Worm (Caenorhabditis elegans) whole organism, L4/young adult: Measurements from ENCODE around the gene col-10.
A peak's percentile ranks its signal among the peaks of the same experiment; 100 is the strongest.

Source experiments
- W03F9.2 ChIP-seq: fragments of 150-350 bp; optimal IDR thresholded peaks from 2 replicates; lab custom pipeline; 2014; ENCODE audit warnings: missing biosample characterization, missing genetic modification characterization
- dao-5 ChIP-seq: sonication (generic microtip); optimal IDR thresholded peaks from 2 replicates; lab custom pipeline; 2016; ENCODE audit warnings: missing genotype, missing genetic modification characterization, moderate library complexity, missing compliant biosample characterization
- him-1 ChIP-seq: sonication (generic microtip); optimal IDR thresholded peaks from 2 replicates; lab custom pipeline; 2016; ENCODE audit warnings: missing genotype, missing genetic modification reagents, missing genetic modification characterization, missing compliant biosample characterization

col-10 gene

ce11 chrV:9175218-9175837, 10.2 kb upstream of the col-10 start, which contains the start of gene spas-1:
Gene spas-1, plus strand, starts transcription at chrV:9175789.
- TF ChIP-seq dao-5 (tag; lab: Kevin White, UChicago) (no peak), W03F9.2 (tag; lab: Kevin White, UChicago) (peak; percentile 92)

ce11 chrV:9173789-9174188, 8.7 kb upstream of the col-10 start, which contains the start of gene pqn-16:
Gene pqn-16, plus strand, starts transcription at chrV:9174089.
- TF ChIP-seq W03F9.2 (tag; lab: Kevin White, UChicago) = no peak
- no peak for TF ChIP-seq dao-5 (tag; lab: Kevin White, UChicago)
- no peak for TF ChIP-seq him-1 (tag; lab: Kevin White, UChicago)

- no peak for TF ChIP-seq him-1 (tag; lab: Kevin White, UChicago)
- no peak for TF ChIP-seq dao-5 (tag; lab: Kevin White, UChicago)
- no peak for TF ChIP-seq W03F9.2 (tag; lab: Kevin White, UChicago)
Measured at ce11 chrV:9172989-9173388, 7.9 kb upstream of the col-10 start, which contains the start of gene gad-3. Gene gad-3, minus strand, starts transcription at chrV:9173005.

ce11 chrV:9168089-9168488, 3.0 kb upstream of the col-10 start, which contains the start of gene B0222.11:
Gene B0222.11, minus strand, starts transcription at chrV:9168189.
- no peak for TF ChIP-seq W03F9.2 (tag; lab: Kevin White, UChicago)
- TF ChIP-seq dao-5 (tag; lab: Kevin White, UChicago) = no peak
- no peak for TF ChIP-seq him-1 (tag; lab: Kevin White, UChicago)

- TF ChIP-seq him-1 (tag; lab: Kevin White, UChicago) = no peak
- TF ChIP-seq W03F9.2 (tag; lab: Kevin White, UChicago) = no peak
- no peak for TF ChIP-seq dao-5 (tag; lab: Kevin White, UChicago)
Measured at ce11 chrV:9166306-9166705, 1.2 kb upstream of the col-10 start.

ce11 chrV:9163897-9164296, 1.2 kb downstream of the col-10 start:
- TF ChIP-seq W03F9.2 (tag; lab: Kevin White, UChicago) (no peak), him-1 (tag; lab: Kevin White, UChicago) (no peak)

- TF ChIP-seq W03F9.2 (tag; lab: Kevin White, UChicago) (no peak), him-1 (tag; lab: Kevin White, UChicago) (no peak), dao-5 (tag; lab: Kevin White, UChicago) (no peak)
Measured at ce11 chrV:9162955-9163468, 2.1 kb downstream of the col-10 start, which contains the start of gene col-145. Gene col-145, minus strand, starts transcription at chrV:9163005.

ce11 chrV:9162118-9162729, 2.9 kb downstream of the col-10 start:
- TF ChIP-seq W03F9.2 (tag; lab: Kevin White, UChicago) (no peak), him-1 (tag; lab: Kevin White, UChicago) (no peak), dao-5 (tag; lab: Kevin White, UChicago) (no peak)

- TF ChIP-seq W03F9.2 (tag; lab: Kevin White, UChicago) (no peak), him-1 (tag; lab: Kevin White, UChicago) (no peak), dao-5 (tag; lab: Kevin White, UChicago) (no peak)
Measured at ce11 chrV:9160224-9160886, 4.8 kb downstream of the col-10 start, which contains the start of gene col-144. Gene col-144, minus strand, starts transcription at chrV:9160642.

ce11 chrV:9157597-9157996, 7.5 kb downstream of the col-10 start:
- TF ChIP-seq him-1 (tag; lab: Kevin White, UChicago) = no peak
- no peak for TF ChIP-seq W03F9.2 (tag; lab: Kevin White, UChicago)
- no peak for TF ChIP-seq dao-5 (tag; lab: Kevin White, UChicago)

- no peak for TF ChIP-seq him-1 (tag; lab: Kevin White, UChicago)
- no peak for TF ChIP-seq W03F9.2 (tag; lab: Kevin White, UChicago)
- TF ChIP-seq dao-5 (tag; lab: Kevin White, UChicago) = no peak
Measured at ce11 chrV:9156679-9157078, 8.4 kb downstream of the col-10 start, which contains the start of gene B0222.15. Gene B0222.15, minus strand, starts transcription at chrV:9156779.

ce11 chrV:9155616-9156015, 9.5 kb downstream of the col-10 start:
- no peak for TF ChIP-seq dao-5 (tag; lab: Kevin White, UChicago)
- no peak for TF ChIP-seq W03F9.2 (tag; lab: Kevin White, UChicago)
- no peak for TF ChIP-seq him-1 (tag; lab: Kevin White, UChicago)

ce11 chrV:9154772-9155171, 10.3 kb downstream of the col-10 start, which contains the start of gene B0222.5:
Gene B0222.5, minus strand, starts transcription at chrV:9154872.
- TF ChIP-seq W03F9.2 (tag; lab: Kevin White, UChicago) (no peak), dao-5 (tag; lab: Kevin White, UChicago) (no peak), him-1 (tag; lab: Kevin White, UChicago) (no peak)
